Fruit fly (Drosophila melanogaster) whole organism, adult: ENCODE measurements around the gene CG7044.

Source experiments
- CG14711 ChIP-seq: fragments of 200-800 bp; sonication (Bioruptor generic); optimal IDR thresholded peaks from 2 replicates; lab custom pipeline; 2018; ENCODE audit warnings: missing biosample characterization, mild to moderate bottlenecking, missing genetic modification characterization, moderate library complexity
- CG1620 ChIP-seq: fragments of 200-800 bp; sonication (Bioruptor generic); optimal IDR thresholded peaks from 2 replicates; lab custom pipeline; 2016; ENCODE audit warnings: missing biosample characterization, missing genetic modification characterization
- CG33017 ChIP-seq: fragments of 200-800 bp; sonication (Bioruptor generic); optimal IDR thresholded peaks from 2 replicates; lab custom pipeline; 2018; ENCODE audit warnings: missing biosample characterization, mild to moderate bottlenecking, missing genetic modification characterization, moderate library complexity
- CG5204 ChIP-seq: fragments of 200-800 bp; sonication (Bioruptor generic); optimal IDR thresholded peaks from 2 replicates; lab custom pipeline; 2016; ENCODE audit warnings: missing biosample characterization, missing genetic modification characterization
- CG7101 ChIP-seq: fragments of 200-800 bp; sonication (Bioruptor generic); optimal IDR thresholded peaks from 2 replicates; lab custom pipeline; 2018; ENCODE audit warnings: missing biosample characterization, mild to moderate bottlenecking, missing genetic modification characterization, moderate library complexity
- Clk ChIP-seq: fragments of 200-800 bp; sonication (Bioruptor generic); optimal IDR thresholded peaks from 2 replicates; lab custom pipeline; 2017; ENCODE audit warnings: missing biosample characterization, missing genetic modification characterization
- Mnt ChIP-seq: fragments of 200-800 bp; sonication (Bioruptor generic); optimal IDR thresholded peaks from 2 replicates; lab custom pipeline; 2016; ENCODE audit warnings: missing biosample characterization, mild to moderate bottlenecking, missing genetic modification characterization
- cnc ChIP-seq, 2 experiments: fragments of >200 bp; optimal IDR thresholded peaks; 2 replicates each; lab custom pipeline; 2017
- kay ChIP-seq: fragments of 200-800 bp; sonication (Bioruptor generic); peaks from one replicate; lab custom pipeline; 2016; ENCODE audit warnings: missing biosample characterization, missing genetic modification characterization, borderline replicate concordance
- tj ChIP-seq: fragments of 200-800 bp; sonication (Bioruptor generic); optimal IDR thresholded peaks from 3 replicates; lab custom pipeline; 2017; ENCODE audit warnings: missing biosample characterization, mild to moderate bottlenecking, missing genetic modification characterization, moderate library complexity

DNA sequence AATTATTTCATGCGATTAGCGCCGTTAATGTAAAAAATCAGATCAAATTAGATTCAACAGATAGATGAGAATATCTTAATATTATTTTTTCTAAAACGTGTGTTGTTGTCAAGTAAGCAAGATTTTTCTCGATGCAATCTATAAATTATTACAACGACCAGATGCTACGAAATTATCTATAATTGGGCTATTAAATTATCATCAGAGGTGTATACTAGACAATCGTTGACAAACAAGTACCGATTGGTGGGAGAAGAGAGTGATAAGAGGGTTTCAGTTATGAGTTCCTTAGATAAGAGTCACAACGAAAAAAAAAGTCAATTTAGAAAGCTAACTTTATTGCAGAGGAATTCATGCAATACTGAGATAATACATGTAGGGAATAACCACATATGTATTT lies 34.0 kb downstream of the CG7044 start:
- TF ChIP-seq cnc (optimal IDR thresholded peaks at IDR 0.05; lab: Kevin White, UChicago) (no peak), CG14711 (tag; lab: Kevin White, UChicago) (no peak), Mnt (no peak), tj (GFP tag; lab: Kevin White, UChicago) (no peak), Clk (GFP tag; lab: Kevin White, UChicago) (no peak), CG5204 (no peak), CG33017 (tag; lab: Kevin White, UChicago) (no peak), CG7101 (tag; lab: Kevin White, UChicago) (no peak), CG1620 (GFP tag; lab: Kevin White, UChicago) (no peak), kay (peak; percentile 63)
